Fruit fly (Drosophila melanogaster): Measurements from ENCODE around the gene CG33340.

The CG33340 gene

DNA sequence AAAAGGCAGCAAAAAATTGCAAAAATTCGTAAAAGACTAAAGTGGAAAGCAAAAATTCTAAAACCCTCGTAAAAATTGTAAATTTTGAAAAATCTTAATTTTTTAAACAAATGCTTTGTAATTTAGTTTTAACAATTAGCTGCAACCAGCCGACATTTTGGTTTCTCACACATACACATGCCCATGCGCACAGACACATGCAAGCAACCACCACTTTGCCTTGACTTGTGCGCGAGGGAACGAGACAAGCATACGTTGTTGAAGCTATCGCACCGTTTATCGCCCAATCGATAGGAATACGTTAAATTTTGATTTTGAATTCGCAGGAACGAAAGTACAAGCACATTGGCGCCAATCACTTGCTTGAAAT lies 42.6 kb upstream of the CG33340 start (continued):
- peak; percentile 80 for TF ChIP-seq Bgb (GFP tag; IDR thresholded peaks at IDR 0.05; ENCODE audit: partially characterized antibody)
- peak; percentile 16; the same call in 1 of the 3 replicates for TF ChIP-seq row (GFP tag; IDR thresholded peaks at IDR 0.05)
- TF ChIP-seq onecut (GFP tag; IDR thresholded peaks at IDR 0.05) = peak; percentile 45; the same call in 1 of the 2 replicates
- peak; percentile 25 for TF ChIP-seq HmgZ (tag; optimal IDR thresholded peaks at IDR 0.05)
- TF ChIP-seq tll (GFP tag; optimal IDR thresholded peaks at IDR 0.05) = peak in 1 of 2 experiments; percentile 61
- peak; percentile 63 for TF ChIP-seq unc-4 (GFP tag; IDR thresholded peaks at IDR 0.05; ENCODE audit: partially characterized antibody)
- TF ChIP-seq phol (tag; optimal IDR thresholded peaks at IDR 0.05) = peak; percentile 98
- peak; percentile 41 for TF ChIP-seq CG17186 (GFP tag; optimal IDR thresholded peaks at IDR 0.05)
- TF ChIP-seq knrl (GFP tag; IDR thresholded peaks at IDR 0.05; ENCODE audit: partially characterized antibody) = peak; percentile 63
- peak; percentile 46; the same call in 1 of the 3 replicates for TF ChIP-seq CG7963 (GFP tag; IDR thresholded peaks at IDR 0.05; ENCODE audit: partially characterized antibody)
- TF ChIP-seq CG2116 (GFP tag; optimal IDR thresholded peaks at IDR 0.05) = peak; percentile 67
- TF ChIP-seq dm (GFP tag; optimal IDR thresholded peaks at IDR 0.05) = peak; percentile 28
- TF ChIP-seq pros (GFP tag; optimal IDR thresholded peaks at IDR 0.05) = peak; percentile 30
- peak; percentile 81 for TF ChIP-seq CG6791 (GFP tag; IDR thresholded peaks at IDR 0.05; ENCODE audit: partially characterized antibody)
- peak; percentile 99 for TF ChIP-seq Myb (GFP tag; optimal IDR thresholded peaks at IDR 0.05)
- peak; percentile 68 for TF ChIP-seq Scr (GFP tag; IDR thresholded peaks at IDR 0.05; ENCODE audit: partially characterized antibody)
- TF ChIP-seq CG2875 (GFP tag; optimal IDR thresholded peaks at IDR 0.05) = no peak
- TF ChIP-seq Dp (GFP tag; optimal IDR thresholded peaks at IDR 0.05) = peak; percentile 76
- peak; percentile 25 for TF ChIP-seq CG17912 (GFP tag; optimal IDR thresholded peaks at IDR 0.05)
- TF ChIP-seq CG15514 (GFP tag; optimal IDR thresholded peaks at IDR 0.05) = peak; percentile 49
- peak; percentile 75 for TF ChIP-seq BEAF-32 (GFP tag; optimal IDR thresholded peaks at IDR 0.05)
- no peak for TF ChIP-seq CG13775 (GFP tag; optimal IDR thresholded peaks at IDR 0.05)
- no peak for TF ChIP-seq CG10654 (GFP tag; optimal IDR thresholded peaks at IDR 0.05)
- TF ChIP-seq hkb (optimal IDR thresholded peaks at IDR 0.05) = no peak
- peak; percentile 27; the same call in 1 of the 2 replicates for TF ChIP-seq hkb (GFP tag; IDR thresholded peaks at IDR 0.05)
- peak; percentile 88 for TF ChIP-seq E2f2 (GFP tag; IDR thresholded peaks at IDR 0.05)
- TF ChIP-seq nmo (GFP tag; optimal IDR thresholded peaks at IDR 0.05) = no peak
- TF ChIP-seq ato (GFP tag; IDR thresholded peaks at IDR 0.05; ENCODE audit: partially characterized antibody) = peak; percentile 68
- TF ChIP-seq sna (GFP tag; IDR thresholded peaks at IDR 0.05; ENCODE audit: partially characterized antibody) = peak; percentile 23; the same call in 1 of the 2 replicates
- no peak for TF ChIP-seq nerfin-2 (GFP tag; IDR thresholded peaks at IDR 0.05; ENCODE audit: partially characterized antibody)
- TF ChIP-seq vnd (GFP tag; IDR thresholded peaks at IDR 0.05; ENCODE audit: partially characterized antibody) = peak; percentile 53; the same call in 2 of the 3 replicates
- TF ChIP-seq Sry-δ (GFP tag; optimal IDR thresholded peaks at IDR 0.05) = peak; percentile 71
- TF ChIP-seq CG30403 (GFP tag; optimal IDR thresholded peaks at IDR 0.05) = peak; percentile 6
- TF ChIP-seq CG16813 (GFP tag; IDR thresholded peaks at IDR 0.05; ENCODE audit: partially characterized antibody) = peak; percentile 57
- TF ChIP-seq mld (GFP tag; IDR thresholded peaks at IDR 0.05; ENCODE audit: partially characterized antibody) = peak; percentile 62; the same call in 2 of the 3 replicates
- TF ChIP-seq lola (GFP tag; optimal IDR thresholded peaks at IDR 0.05) = no peak
- peak; percentile 38 for TF ChIP-seq CG14710 (tag; optimal IDR thresholded peaks at IDR 0.05)
- 0 out of 2 replicates have a peak, but pooled peaks have one; percentile 13 for TF ChIP-seq Adf1 (GFP tag; IDR thresholded peaks at IDR 0.05)
- TF ChIP-seq HLHmδ (GFP tag; optimal IDR thresholded peaks at IDR 0.05) = peak; percentile 11
- peak; percentile 79 for TF ChIP-seq CG13287 (GFP tag; IDR thresholded peaks at IDR 0.05; ENCODE audit: partially characterized antibody)
- TF ChIP-seq MESR4 (GFP tag; optimal IDR thresholded peaks at IDR 0.05) = peak; percentile 43
- TF ChIP-seq CG42726 (GFP tag; IDR thresholded peaks at IDR 0.05; ENCODE audit: partially characterized antibody) = peak; percentile 39; the same call in 1 of the 2 replicates
- no peak for TF ChIP-seq Chrac-16 (GFP tag; optimal IDR thresholded peaks at IDR 0.05)
- no peak for TF ChIP-seq CG10959 (GFP tag; IDR thresholded peaks at IDR 0.05)
- peak; percentile 1 for TF ChIP-seq Side (GFP tag; optimal IDR thresholded peaks at IDR 0.05)
- TF ChIP-seq CG10321 (GFP tag; IDR thresholded peaks at IDR 0.05) = peak; percentile 97
- peak; percentile 81; the same call in 3 of the 4 replicates for TF ChIP-seq chinmo (GFP tag; IDR thresholded peaks at IDR 0.05; ENCODE audit: partially characterized antibody)
